Worm (Caenorhabditis elegans) whole organism, young adult: ENCODE data around the gene npr-32.

Experiments used
- B0261.1 ChIP-seq: sonication (generic microtip); optimal IDR thresholded peaks from 2 replicates; lab custom pipeline; 2016; ENCODE audit warnings: mild to moderate bottlenecking, missing genetic modification characterization, moderate library complexity, missing compliant biosample characterization
- F49E8.2 ChIP-seq: sonication (generic microtip); optimal IDR thresholded peaks from 3 replicates; lab custom pipeline; 2017; ENCODE audit warnings: missing genetic modification characterization, mild to moderate bottlenecking, missing compliant biosample characterization, antibody characterized with exemption, moderate library complexity; ENCODE audit not compliant: insufficient read depth
- F57A8.1 ChIP-seq: fragments of 200-800 bp; sonication (Bioruptor generic); optimal IDR thresholded peaks from 2 replicates; lab custom pipeline; 2018; ENCODE audit warnings: mild to moderate bottlenecking, missing genetic modification characterization, moderate library complexity, missing compliant biosample characterization
- F57C9.4 ChIP-seq: sonication (generic microtip); optimal IDR thresholded peaks from 2 replicates; lab custom pipeline; 2017; ENCODE audit warnings: mild to moderate bottlenecking, missing genetic modification characterization, missing compliant biosample characterization
- ama-1 ChIP-seq, 3 experiments: fragments of 150-350 bp in 1 of 3; sonication (generic microtip) in 2 of 3; optimal IDR thresholded peaks; 2 replicates each; lab custom pipeline; 2014 to 2018; ENCODE audit warnings: missing biosample characterization in 2 of 3, missing genetic modification characterization in 2 of 3, missing genetic modification reagents in 2 of 3
- aptf-3 ChIP-seq: fragments of 200-800 bp; sonication (Bioruptor generic); IDR thresholded peaks from 2 replicates; pipeline ENCODE4 v1.3.6; 2022; ENCODE audit warnings: missing genetic modification characterization, missing compliant biosample characterization
- dpl-1 ChIP-seq: fragments of 150-350 bp; optimal IDR thresholded peaks from 2 replicates; lab custom pipeline; 2014; ENCODE audit warnings: missing biosample characterization, missing genetic modification reagents, missing genetic modification characterization
- lin-35 ChIP-seq, 3 experiments: fragments of 150-350 bp in 2 of 3; sonication (generic microtip) in 1 of 3; optimal IDR thresholded peaks; 2 replicates each; lab custom pipeline; 2014 to 2018; ENCODE audit warnings: missing biosample characterization in 3 of 3, missing genetic modification characterization in 3 of 3, missing genetic modification reagents in 3 of 3
- lir-1 ChIP-seq: fragments of 200-800 bp; sonication (Bioruptor generic); conservative IDR thresholded peaks from 2 replicates; pipeline ENCODE4 v1.3.6; 2022; ENCODE audit warnings: missing genetic modification reagents, missing genetic modification characterization, missing compliant biosample characterization
- repo-1 ChIP-seq: sonication (generic microtip); optimal IDR thresholded peaks from 2 replicates; lab custom pipeline; 2017; ENCODE audit warnings: mild to moderate bottlenecking, missing genetic modification characterization, missing compliant biosample characterization
- sea-2 ChIP-seq: fragments of 200-800 bp; sonication (Bioruptor generic); IDR thresholded peaks from 2 replicates; pipeline ENCODE4 v1.3.6; 2022; ENCODE audit warnings: missing genetic modification characterization, missing compliant biosample characterization

DNA sequence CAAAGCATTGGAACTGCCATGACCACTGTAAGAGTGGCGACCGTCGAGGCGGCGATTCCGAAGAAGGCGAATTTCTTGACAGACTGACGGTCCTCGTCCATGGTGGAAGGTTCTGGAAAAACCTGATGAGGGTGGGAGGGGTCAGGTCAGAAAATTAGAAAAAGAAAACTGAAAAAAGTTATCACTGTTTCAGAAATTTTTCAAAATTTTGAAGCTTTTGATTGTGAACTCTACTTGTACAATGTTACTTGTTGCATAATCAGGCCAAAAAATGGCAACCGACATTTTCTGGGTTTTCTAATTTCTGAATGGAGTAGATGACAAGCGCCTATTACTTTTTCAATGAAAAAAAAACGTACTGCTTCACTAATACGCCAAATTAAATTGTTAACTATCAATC, 47.2 kb downstream of the npr-32 start, which contains the start of gene col-138:
- TF ChIP-seq F57C9.4 (tag; lab: Kevin White, UChicago) (no peak), dpl-1 (GFP tag; lab: Kevin White, UChicago) (no peak), sea-2 (no peak), F49E8.2 (tag; lab: Kevin White, UChicago) (no peak), aptf-3 (no peak), ama-1 (optimal IDR thresholded peaks at IDR 0.05; lab: Kevin White, UChicago) (no peak), ama-1 (GFP tag; optimal IDR thresholded peaks at IDR 0.05; lab: Kevin White, UChicago) (no peak), lin-35 (GFP tag; optimal IDR thresholded peaks at IDR 0.05; lab: Kevin White, UChicago) (no peak), B0261.1 (tag; lab: Kevin White, UChicago) (no peak), lir-1 (GFP tag; lab: Robert Waterston, UW) (no peak), F57A8.1 (GFP tag; lab: Kevin White, UChicago) (no peak), repo-1 (tag; lab: Kevin White, UChicago) (no peak)
